Worm (Caenorhabditis elegans): ENCODE results near the gene oxy-4.

- TF ChIP-seq rcor-1 (GFP tag; IDR thresholded peaks at IDR 0.05) (no peak), ama-1 (optimal IDR thresholded peaks at IDR 0.05) (no peak), ama-1 (GFP tag; optimal IDR thresholded peaks at IDR 0.05) (no peak), lag-1 (GFP tag; IDR thresholded peaks at IDR 0.05) (no peak)
Observed at ce11 chrIII:5147445-5147844, 11.1 kb downstream of the oxy-4 start.

All from whole organism, young adult.